Worm (Caenorhabditis elegans): ENCODE results near the gene R10E4.1.

DNA sequence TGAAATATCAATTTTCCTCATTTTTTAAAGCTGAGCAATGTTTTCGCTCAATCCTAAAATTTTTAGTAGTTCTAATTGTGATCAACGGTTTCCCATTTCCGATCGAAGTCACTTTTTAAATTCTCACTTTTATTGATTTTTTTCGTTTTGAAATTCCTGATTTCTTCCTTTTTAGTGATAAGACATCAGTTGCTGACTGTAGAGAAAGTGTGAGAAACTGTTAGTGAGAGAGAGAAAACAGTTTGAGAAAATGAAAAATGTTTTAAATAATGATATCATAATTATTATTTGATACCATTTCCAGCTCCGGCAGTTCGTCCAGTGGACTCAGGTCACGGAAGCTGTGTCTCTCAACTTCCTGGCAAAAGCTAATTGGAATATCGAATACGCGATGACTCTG is 45.0 kb downstream of the R10E4.1 start:
- TF ChIP-seq elt-1 (tag; optimal IDR thresholded peaks at IDR 0.05; ENCODE audit: borderline replicate concordance, insufficient read depth) (no peak), nhr-12 (tag; optimal IDR thresholded peaks at IDR 0.05) (no peak), hlh-1 (tag; optimal IDR thresholded peaks at IDR 0.05) (no peak), lin-13 (tag; optimal IDR thresholded peaks at IDR 0.05) (no peak), pha-4 (tag; optimal IDR thresholded peaks at IDR 0.05) (no peak), nhr-28 (tag; optimal IDR thresholded peaks at IDR 0.05) (no peak), nhr-237 (tag; optimal IDR thresholded peaks at IDR 0.05) (no peak), ztf-11 (tag; optimal IDR thresholded peaks at IDR 0.05) (no peak), ceh-39 (tag; optimal IDR thresholded peaks at IDR 0.05) (no peak)

Data from whole organism, mixed stage, embryonic.